Worm (Caenorhabditis elegans): ENCODE results near the gene F02C12.3.

F02C12.3 gene

DNA sequence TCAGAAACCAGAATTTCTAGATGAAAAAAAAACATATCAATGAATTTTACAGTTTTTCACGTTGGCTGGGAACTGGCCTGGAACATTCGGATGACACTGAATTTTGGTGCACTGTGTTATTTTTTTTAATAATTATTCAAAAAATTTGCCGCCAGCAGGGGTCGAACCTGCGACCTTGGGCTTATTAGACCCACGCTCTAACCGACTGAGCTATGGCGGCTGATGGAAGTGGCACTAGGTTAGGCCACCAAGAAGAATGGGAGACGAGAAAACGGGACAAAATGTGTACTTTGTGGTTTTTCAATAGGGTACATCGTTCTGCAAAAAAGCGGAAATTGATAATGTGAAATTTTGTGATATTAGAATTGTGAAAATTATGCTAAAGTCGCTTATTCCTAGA lies 18.2 kb downstream of the F02C12.3 start (continued):
- TF ChIP-seq spr-3 (GFP tag; optimal IDR thresholded peaks at IDR 0.05) (no peak), hlh-11 (tag; optimal IDR thresholded peaks at IDR 0.05) (peak; percentile 58), vab-7 (GFP tag; IDR thresholded peaks at IDR 0.05) (peak; percentile 90), sdz-12 (GFP tag; optimal IDR thresholded peaks at IDR 0.05) (no peak), F10B5.3 (tag; optimal IDR thresholded peaks at IDR 0.05) (no peak), nhr-102 (tag; optimal IDR thresholded peaks at IDR 0.05) (peak; percentile 49), rbr-2 (tag; optimal IDR thresholded peaks at IDR 0.05) (peak; percentile 45), egl-43 (GFP tag; IDR thresholded peaks at IDR 0.05) (no peak; the same call in 1 of the 2 replicates), ztf-11 (tag; optimal IDR thresholded peaks at IDR 0.05) (no peak), lin-38 (GFP tag; IDR thresholded peaks at IDR 0.05) (no peak; the same call in 1 of the 2 replicates), dmd-6 (GFP tag; IDR thresholded peaks at IDR 0.05) (peak; percentile 42), dmd-9 (GFP tag; IDR thresholded peaks at IDR 0.05) (0 out of 2 replicates have a peak, but pooled peaks have one; percentile 35), lin-13 (GFP tag; optimal IDR thresholded peaks at IDR 0.05) (no peak), dpl-1 (GFP tag; optimal IDR thresholded peaks at IDR 0.05) (no peak), ceh-28 (tag; optimal IDR thresholded peaks at IDR 0.05) (no peak), Y105C5A.15 (GFP tag; IDR thresholded peaks at IDR 0.05) (no peak), ctbp-1 (GFP tag; IDR thresholded peaks at IDR 0.05) (no peak), ceh-32 (tag; optimal IDR thresholded peaks at IDR 0.05; ENCODE audit: poor library complexity) (no peak), nhr-10 (tag; optimal IDR thresholded peaks at IDR 0.05) (no peak), fos-1 (tag; optimal IDR thresholded peaks at IDR 0.05) (no peak), ces-1 (GFP tag; optimal IDR thresholded peaks at IDR 0.05) (no peak), arid-1 (GFP tag; conservative IDR thresholded peaks at IDR 0.05) (peak; percentile 71; the same call in 1 of the 2 replicates), attf-4 (tag; optimal IDR thresholded peaks at IDR 0.05) (no peak), snpc-4 (tag; optimal IDR thresholded peaks at IDR 0.05) (no peak), mxl-3 (GFP tag; optimal IDR thresholded peaks at IDR 0.05) (no peak), daf-16 (GFP tag; optimal IDR thresholded peaks at IDR 0.05) (peak in 1 of 2 experiments; percentile 70), daf-16 (tag; optimal IDR thresholded peaks at IDR 0.05) (no peak), mdt-29 (GFP tag; IDR thresholded peaks at IDR 0.05) (0 out of 2 replicates have a peak, but pooled peaks have one; percentile 24), zfp-3 (GFP tag; conservative IDR thresholded peaks at IDR 0.05) (0 out of 2 replicates have a peak, but pooled peaks have one; percentile 39), ceh-82 (tag; optimal IDR thresholded peaks at IDR 0.05) (no peak), egl-27 (tag; optimal IDR thresholded peaks at IDR 0.05) (no peak), aha-1 (tag) (peak; percentile 89), F44E2.7 (GFP tag; IDR thresholded peaks at IDR 0.05) (no peak), madf-5 (GFP tag; IDR thresholded peaks at IDR 0.05) (peak in 1 of 2 experiments; percentile 74; a peak in 1 of 4 replicates), ztf-7 (tag; optimal IDR thresholded peaks at IDR 0.05) (no peak), zip-11 (GFP tag; IDR thresholded peaks at IDR 0.05) (no peak), lir-3 (tag; optimal IDR thresholded peaks at IDR 0.05) (peak; percentile 21), spr-1 (tag; optimal IDR thresholded peaks at IDR 0.05) (peak; percentile 13), tag-97 (GFP tag; IDR thresholded peaks at IDR 0.05) (no peak), skn-1 (tag; optimal IDR thresholded peaks at IDR 0.05) (no peak), lim-7 (GFP tag; IDR thresholded peaks at IDR 0.05) (peak; percentile 76), D1046.2 (GFP tag; IDR thresholded peaks at IDR 0.05) (0 out of 2 replicates have a peak, but pooled peaks have one; percentile 28), dve-1 (tag; optimal IDR thresholded peaks at IDR 0.05; ENCODE audit: insufficient read depth) (peak; percentile 35), T26A8.4 (GFP tag; IDR thresholded peaks at IDR 0.05) (peak; percentile 47; the same call in 1 of the 2 replicates), unc-39 (tag; optimal IDR thresholded peaks at IDR 0.05) (no peak), aly-2 (tag; optimal IDR thresholded peaks at IDR 0.05) (no peak), ZK337.2 (GFP tag; IDR thresholded peaks at IDR 0.05) (0 out of 2 replicates have a peak, but pooled peaks have one; percentile 19), nhr-41 (GFP tag; IDR thresholded peaks at IDR 0.05) (0 out of 2 replicates have a peak, but pooled peaks have one; percentile 58), daf-19 (GFP tag; conservative IDR thresholded peaks at IDR 0.05) (no peak), nhr-42 (GFP tag; IDR thresholded peaks at IDR 0.05) (0 out of 2 replicates have a peak, but pooled peaks have one; percentile 12), ceh-44 (GFP tag; IDR thresholded peaks at IDR 0.05) (no peak), pqm-1 (tag; optimal IDR thresholded peaks at IDR 0.05) (no peak)
